Fruit fly (Drosophila melanogaster) whole organism, embryonic: ENCODE results near the gene Coq7.

Experiments
- Ada2b ChIP-seq: fragments of 200-800 bp; sonication (Bioruptor generic); IDR thresholded peaks from 2 replicates; pipeline ENCODE4 v1.3.6; 2022; ENCODE audit warnings: missing biosample characterization, missing genetic modification characterization
- CG10366 ChIP-seq: fragments of 200-800 bp; sonication (Bioruptor generic); IDR thresholded peaks from 2 replicates; pipeline ENCODE4 v1.3.6; 2022; ENCODE audit warnings: missing biosample characterization, missing genetic modification characterization
- CG11723 ChIP-seq: fragments of 200-800 bp; sonication (Bioruptor generic); optimal IDR thresholded peaks from 2 replicates; lab custom pipeline; 2017; ENCODE audit warnings: missing biosample characterization, mild to moderate bottlenecking, missing genetic modification characterization
- CG14441 ChIP-seq: fragments of 200-800 bp; sonication (Bioruptor generic); IDR thresholded peaks from 2 replicates; pipeline ENCODE4 v1.3.6; 2022; ENCODE audit warnings: missing biosample characterization, missing genetic modification characterization
- CG14667 ChIP-seq: fragments of 200-800 bp; sonication (Bioruptor generic); IDR thresholded peaks from 2 replicates; pipeline ENCODE4 v1.3.6; 2022; ENCODE audit warnings: missing biosample characterization, missing genetic modification characterization
- CG15011 ChIP-seq: fragments of 200-800 bp; sonication (Bioruptor generic); optimal IDR thresholded peaks from 3 replicates; lab custom pipeline; 2018; ENCODE audit warnings: missing biosample characterization, mild to moderate bottlenecking, missing genetic modification characterization
- CG15601 ChIP-seq: fragments of 200-800 bp; sonication (Bioruptor generic); optimal IDR thresholded peaks from 3 replicates; lab custom pipeline; 2019; ENCODE audit warnings: missing biosample characterization, mild to moderate bottlenecking, missing genetic modification characterization, moderate library complexity
- CG15696 ChIP-seq: fragments of 200-800 bp; sonication (Bioruptor generic); optimal IDR thresholded peaks from 2 replicates; lab custom pipeline; 2019; ENCODE audit warnings: missing biosample characterization, mild to moderate bottlenecking, missing genetic modification characterization, moderate library complexity
- CG18011 ChIP-seq: fragments of 200-800 bp; sonication (Bioruptor generic); optimal IDR thresholded peaks from 2 replicates; lab custom pipeline; 2017; ENCODE audit warnings: missing biosample characterization, missing genetic modification characterization, mild to moderate bottlenecking, moderate library complexity, missing genotype
- CG18262 ChIP-seq: fragments of 200-800 bp; optimal IDR thresholded peaks from 3 replicates; lab custom pipeline; 2019; ENCODE audit warnings: missing biosample characterization, mild to moderate bottlenecking, missing genetic modification characterization, moderate library complexity
- CG2678 ChIP-seq: fragments of 200-800 bp; sonication (Bioruptor generic); optimal IDR thresholded peaks from 3 replicates; lab custom pipeline; 2019; ENCODE audit warnings: missing biosample characterization, mild to moderate bottlenecking, missing genetic modification characterization, moderate library complexity
- CG31365 ChIP-seq: fragments of 200-800 bp; sonication (Bioruptor generic); optimal IDR thresholded peaks from 2 replicates; lab custom pipeline; 2018; ENCODE audit warnings: missing biosample characterization, mild to moderate bottlenecking, missing genetic modification characterization
- CG3847 ChIP-seq: fragments of 200-800 bp; sonication (Bioruptor generic); IDR thresholded peaks from 2 replicates; pipeline ENCODE4 v1.3.6; 2022; ENCODE audit warnings: missing biosample characterization, missing genetic modification characterization
- CG6254 ChIP-seq: fragments of 200-800 bp; sonication (Bioruptor generic); optimal IDR thresholded peaks from 3 replicates; lab custom pipeline; 2017; ENCODE audit warnings: mild to moderate bottlenecking, missing biosample characterization, missing genetic modification reagents, missing genetic modification characterization
- CG8290 ChIP-seq, 3 experiments: fragments of 200-800 bp; sonication (Bioruptor generic); optimal IDR thresholded peaks; 2 replicates each; lab custom pipeline; 2016 to 2019; ENCODE audit warnings: missing biosample characterization in 3 of 3, missing genetic modification characterization in 3 of 3, mild to moderate bottlenecking in 2 of 3, moderate library complexity in 1 of 3
- CG8765 ChIP-seq: fragments of 200-800 bp; sonication (Bioruptor generic); IDR thresholded peaks from 2 replicates; pipeline ENCODE4 v1.3.6; 2022; ENCODE audit warnings: missing biosample characterization, missing genetic modification characterization
- CHES-1-like ChIP-seq: fragments of 200-800 bp; sonication (Bioruptor generic); optimal IDR thresholded peaks from 2 replicates; lab custom pipeline; 2016; ENCODE audit warnings: missing biosample characterization, missing genetic modification characterization
- D ChIP-seq, 2 experiments: fragments of 200-800 bp in 1 of 2; fragments of >200 bp in 1 of 2; sonication (Bioruptor generic) in 1 of 2; optimal IDR thresholded peaks; 2 replicates in 1 of 2; 3 replicates in 1 of 2; lab custom pipeline; 2017; ENCODE audit warnings: mild to moderate bottlenecking in 1 of 2, missing biosample characterization in 1 of 2, missing genetic modification characterization in 1 of 2, missing genetic modification reagents in 1 of 2
- D19A ChIP-seq: fragments of 200-800 bp; optimal IDR thresholded peaks from 3 replicates; lab custom pipeline; 2019; ENCODE audit warnings: missing biosample characterization, mild to moderate bottlenecking, missing genetic modification characterization, moderate library complexity
- Dip2 ChIP-seq: fragments of 200-800 bp; sonication (Bioruptor generic); IDR thresholded peaks from 2 replicates; pipeline ENCODE4 v1.3.6; 2022; ENCODE audit warnings: missing biosample characterization, missing genetic modification characterization
- Dll ChIP-seq: fragments of 200-800 bp; sonication (Bioruptor generic); IDR thresholded peaks from 4 replicates; pipeline ENCODE4 v1.3.6; 2022; ENCODE audit warnings: missing biosample characterization, missing genetic modification characterization; ENCODE audit not compliant: partially characterized antibody
- Dp ChIP-seq: fragments of 200-800 bp; sonication (Bioruptor generic); optimal IDR thresholded peaks from 2 replicates; lab custom pipeline; 2018; ENCODE audit warnings: missing biosample characterization, mild to moderate bottlenecking, missing genetic modification characterization, moderate library complexity
- Elba2 ChIP-seq: fragments of 200-800 bp; sonication (Bioruptor generic); optimal IDR thresholded peaks from 3 replicates; lab custom pipeline; 2016; ENCODE audit warnings: missing biosample characterization, missing genetic modification characterization
- Fer1 ChIP-seq: fragments of 200-800 bp; sonication (Bioruptor generic); optimal IDR thresholded peaks from 2 replicates; lab custom pipeline; 2017; ENCODE audit warnings: missing biosample characterization, mild to moderate bottlenecking, missing genetic modification characterization
- GATAe ChIP-seq: fragments of 200-800 bp; sonication (Bioruptor generic); conservative IDR thresholded peaks from 2 replicates; pipeline ENCODE4 v1.3.6; 2022; ENCODE audit warnings: missing biosample characterization, missing genetic modification characterization
- H15 ChIP-seq: fragments of 200-800 bp; sonication (Bioruptor generic); IDR thresholded peaks from 3 replicates; pipeline ENCODE4 v1.3.6; 2022; ENCODE audit warnings: missing biosample characterization, missing genetic modification characterization
- HLH3B ChIP-seq: fragments of 200-800 bp; sonication (Bioruptor generic); IDR thresholded peaks from 2 replicates; pipeline ENCODE4 v1.3.6; 2022; ENCODE audit warnings: missing biosample characterization, missing genetic modification characterization
- Hmx ChIP-seq: fragments of 200-800 bp; sonication (Bioruptor generic); optimal IDR thresholded peaks from 2 replicates; lab custom pipeline; 2016; ENCODE audit warnings: missing biosample characterization, missing genetic modification characterization
- MBD-R2 ChIP-seq: fragments of 200-800 bp; sonication (Bioruptor generic); IDR thresholded peaks from 2 replicates; pipeline ENCODE4 v1.3.6; 2022; ENCODE audit warnings: missing biosample characterization, missing genetic modification characterization
- MTF-1 ChIP-seq: fragments of 200-800 bp; sonication (Bioruptor generic); optimal IDR thresholded peaks from 2 replicates; lab custom pipeline; 2018; ENCODE audit warnings: missing biosample characterization, mild to moderate bottlenecking, missing genetic modification characterization, borderline replicate concordance
- NC2α ChIP-seq: fragments of 200-800 bp; sonication (Bioruptor generic); optimal IDR thresholded peaks from 2 replicates; lab custom pipeline; 2016; ENCODE audit warnings: missing biosample characterization, missing genetic modification characterization
- TFAM ChIP-seq: fragments of 200-800 bp; sonication (Bioruptor generic); optimal IDR thresholded peaks from 2 replicates; lab custom pipeline; 2017; ENCODE audit warnings: missing biosample characterization, missing genetic modification characterization, inconsistent platforms
- ash1 ChIP-seq: fragments of 200-800 bp; sonication (Bioruptor generic); optimal IDR thresholded peaks from 2 replicates; lab custom pipeline; 2018; ENCODE audit warnings: missing biosample characterization, mild to moderate bottlenecking, missing genetic modification characterization
- cato ChIP-seq: fragments of 200-800 bp; sonication (Bioruptor generic); optimal IDR thresholded peaks from 2 replicates; lab custom pipeline; 2016; ENCODE audit warnings: missing biosample characterization, missing genetic modification characterization, borderline replicate concordance
- corto ChIP-seq: fragments of 200-800 bp; sonication (Bioruptor generic); optimal IDR thresholded peaks from 2 replicates; lab custom pipeline; 2016; ENCODE audit warnings: missing biosample characterization, mild to moderate bottlenecking, missing genetic modification characterization, moderate library complexity
- dan ChIP-seq: fragments of 200-800 bp; sonication (Bioruptor generic); IDR thresholded peaks from 2 replicates; pipeline ENCODE4 v1.3.6; 2022; ENCODE audit warnings: missing biosample characterization, missing genetic modification characterization
- gro ChIP-seq: fragments of 200-800 bp; sonication (Bioruptor generic); optimal IDR thresholded peaks from 2 replicates; lab custom pipeline; 2016; ENCODE audit warnings: missing biosample characterization, missing genetic modification characterization
- kah ChIP-seq: fragments of 200-800 bp; sonication (Bioruptor generic); optimal IDR thresholded peaks from 2 replicates; lab custom pipeline; 2018; ENCODE audit warnings: missing biosample characterization, mild to moderate bottlenecking, missing genetic modification characterization
- pfk ChIP-seq: fragments of 200-800 bp; sonication (Bioruptor generic); optimal IDR thresholded peaks from 2 replicates; lab custom pipeline; 2018; ENCODE audit warnings: missing biosample characterization, mild to moderate bottlenecking, missing genetic modification characterization, moderate library complexity
- repo ChIP-seq: fragments of 200-800 bp; sonication (Bioruptor generic); optimal IDR thresholded peaks from 2 replicates; lab custom pipeline; 2016; ENCODE audit warnings: missing biosample characterization, missing genetic modification characterization
- row ChIP-seq: fragments of 200-800 bp; sonication (Bioruptor generic); IDR thresholded peaks from 3 replicates; pipeline ENCODE4 v1.3.6; 2022; ENCODE audit warnings: missing biosample characterization, missing genetic modification characterization
- salm ChIP-seq: fragments of 200-800 bp; sonication (Bioruptor generic); optimal IDR thresholded peaks from 2 replicates; lab custom pipeline; 2018; ENCODE audit warnings: missing biosample characterization, mild to moderate bottlenecking, missing genetic modification characterization
- slp2 ChIP-seq: fragments of 200-800 bp; sonication (Bioruptor generic); optimal IDR thresholded peaks from 2 replicates; lab custom pipeline; 2016; ENCODE audit warnings: missing biosample characterization, missing genetic modification characterization
- stwl ChIP-seq: fragments of 200-800 bp; sonication (Bioruptor generic); optimal IDR thresholded peaks from 3 replicates; lab custom pipeline; 2018; ENCODE audit warnings: missing biosample characterization, mild to moderate bottlenecking, missing genetic modification characterization, moderate library complexity
- tin ChIP-seq: fragments of 200-800 bp; sonication (Bioruptor generic); optimal IDR thresholded peaks from 3 replicates; lab custom pipeline; 2016; ENCODE audit warnings: missing biosample characterization, missing genetic modification characterization
- usp ChIP-seq: fragments of >200 bp; optimal IDR thresholded peaks from 2 replicates; lab custom pipeline; 2017; ENCODE audit warnings: missing biosample characterization, missing genetic modification characterization
- vvl ChIP-seq: fragments of 200-800 bp; sonication (Bioruptor generic); IDR thresholded peaks from 2 replicates; pipeline ENCODE4 v1.3.6; 2022; ENCODE audit warnings: missing biosample characterization, missing genetic modification characterization

Coq7 gene

DNA sequence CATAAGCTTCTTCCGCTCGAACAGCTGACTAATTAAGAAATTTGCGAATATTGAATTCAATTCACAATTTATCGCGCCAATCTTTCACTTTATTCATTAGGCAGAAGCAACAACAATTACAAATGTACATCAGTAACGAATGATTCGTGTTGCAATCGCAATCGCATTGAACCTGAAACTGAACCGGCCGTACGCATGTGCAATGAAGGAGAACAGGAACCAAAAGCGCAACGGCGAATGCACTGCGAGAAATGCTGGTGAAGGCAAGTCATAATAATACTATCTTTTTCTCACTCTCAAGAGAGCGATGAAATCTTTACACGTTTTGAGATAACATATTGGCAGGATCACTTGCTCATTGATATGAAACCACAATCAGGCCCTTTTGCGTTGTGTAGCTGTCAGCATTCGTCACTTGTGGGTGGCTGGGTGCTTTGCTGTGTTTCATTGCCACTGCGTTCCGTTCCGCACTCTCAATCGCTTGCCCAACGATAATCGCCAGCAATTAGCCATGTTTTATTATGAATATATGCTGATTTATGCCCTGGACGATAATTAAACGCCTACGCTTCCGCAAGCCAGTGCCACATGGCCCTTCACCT lies 46.0 kb upstream of the Coq7 start:
- TF ChIP-seq pfk (GFP tag; lab: Kevin White, UChicago) (peak; percentile 78), kah (no peak), row (GFP tag; lab: Robert Waterston, UW) (no peak), CG18011 (GFP tag; lab: Kevin White, UChicago) (peak; percentile 94), GATAe (GFP tag; lab: Robert Waterston, UW) (no peak), repo (no peak), CG14441 (0 out of 2 replicates have a peak, but pooled peaks have one; percentile 37), CG8290 (GFP tag; optimal IDR thresholded peaks at IDR 0.05; lab: Kevin White, UChicago) (peak; percentile 31), CG8290 (tag; optimal IDR thresholded peaks at IDR 0.05; lab: Kevin White, UChicago) (no peak), stwl (tag; lab: Kevin White, UChicago) (peak; percentile 36)

DNA sequence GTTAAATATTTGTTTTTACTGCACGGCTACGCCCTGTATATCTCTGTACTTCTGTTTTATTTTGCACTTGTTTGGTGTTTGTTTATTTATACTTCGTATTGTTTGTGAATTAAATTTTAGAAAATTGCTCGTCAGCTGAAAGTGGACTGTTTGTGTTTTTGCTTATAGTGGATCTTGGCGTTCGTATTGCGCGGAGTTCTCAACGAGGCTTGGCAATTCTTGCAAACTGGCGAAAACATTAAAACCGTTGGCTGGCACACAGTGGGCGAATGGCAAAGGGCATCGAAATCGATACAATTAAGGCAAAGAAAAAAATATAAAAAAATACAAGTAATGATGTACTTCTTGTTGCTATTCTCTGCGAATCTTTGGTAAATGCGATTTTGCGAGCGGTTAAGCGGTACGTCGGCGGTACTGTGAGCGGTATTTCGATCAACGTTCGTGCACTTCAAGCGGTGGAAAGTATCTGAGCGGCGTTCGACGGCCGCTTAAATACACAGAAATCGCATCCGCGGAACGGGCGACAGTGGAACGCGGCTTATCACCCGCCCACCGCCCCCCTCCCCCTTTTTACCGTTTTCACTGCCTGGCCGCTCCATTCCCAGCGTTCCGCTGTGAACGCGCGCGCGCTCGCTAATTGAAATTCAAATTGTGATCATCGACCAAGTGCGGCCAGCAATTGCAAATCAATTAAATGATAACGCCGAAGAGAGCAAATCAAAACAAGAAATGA lies 44.1 kb upstream of the Coq7 start:
- no peak for TF ChIP-seq CG14667
- TF ChIP-seq vvl (GFP tag; lab: Robert Waterston, UW), result 0 out of 2 replicates have a peak, but pooled peaks have one; percentile 24
- no peak for TF ChIP-seq CG8765
- TF ChIP-seq CG15696 (tag; lab: Kevin White, UChicago), result no peak
- no peak for TF ChIP-seq H15 (GFP tag; lab: Robert Waterston, UW)
- TF ChIP-seq CG10366 (GFP tag; lab: Robert Waterston, UW), result no peak
- no peak for TF ChIP-seq MTF-1 (GFP tag; lab: Kevin White, UChicago)
- no peak for TF ChIP-seq dan (GFP tag; lab: Robert Waterston, UW)
- no peak for TF ChIP-seq slp2 (GFP tag; lab: Kevin White, UChicago)
- no peak for TF ChIP-seq Dip2 (GFP tag; lab: Robert Waterston, UW)
- TF ChIP-seq salm, result no peak
- no peak for TF ChIP-seq CG31365 (tag; lab: Kevin White, UChicago)
- no peak for TF ChIP-seq CG6254 (GFP tag; lab: Kevin White, UChicago)
- no peak for TF ChIP-seq CG2678 (tag; lab: Kevin White, UChicago)
- no peak for TF ChIP-seq Fer1
- no peak for TF ChIP-seq tin (GFP tag; lab: Kevin White, UChicago)
- no peak for TF ChIP-seq Hmx (GFP tag; lab: Kevin White, UChicago)
- no peak for TF ChIP-seq TFAM (GFP tag; lab: Kevin White, UChicago)
- TF ChIP-seq D19A (tag; lab: Kevin White, UChicago), result no peak
- TF ChIP-seq CG15601 (tag; lab: Kevin White, UChicago), result no peak
- no peak for TF ChIP-seq usp (GFP tag; lab: Kevin White, UChicago)
- TF ChIP-seq gro, result no peak
- 0 out of 4 replicates have a peak, but pooled peaks have one; percentile 12 for TF ChIP-seq Dll (GFP tag; lab: Robert Waterston, UW)
- no peak for TF ChIP-seq corto (GFP tag; lab: Kevin White, UChicago)
- no peak for TF ChIP-seq CG15011 (GFP tag; lab: Kevin White, UChicago)
- no peak for TF ChIP-seq Ada2b (GFP tag; lab: Robert Waterston, UW)
- no peak for TF ChIP-seq cato
- no peak for TF ChIP-seq MBD-R2 (GFP tag; lab: Robert Waterston, UW)
- no peak for TF ChIP-seq NC2α (GFP tag; lab: Kevin White, UChicago)
- no peak for TF ChIP-seq HLH3B (GFP tag; lab: Robert Waterston, UW)
- TF ChIP-seq CG11723 (GFP tag; lab: Kevin White, UChicago), result no peak
- no peak for TF ChIP-seq CHES-1-like
- TF ChIP-seq Elba2 (GFP tag; lab: Kevin White, UChicago), result no peak
- TF ChIP-seq CG3847 (GFP tag; lab: Robert Waterston, UW), result no peak
- no peak for TF ChIP-seq CG18262 (tag; lab: Kevin White, UChicago)
- no peak for TF ChIP-seq ash1 (GFP tag; lab: Kevin White, UChicago)
- no peak for TF ChIP-seq D (optimal IDR thresholded peaks at IDR 0.05; lab: Kevin White, UChicago)
- TF ChIP-seq D (GFP tag; optimal IDR thresholded peaks at IDR 0.05; lab: Kevin White, UChicago), result no peak
- TF ChIP-seq Dp (GFP tag; lab: Kevin White, UChicago), result peak; percentile 46
